Worm (Caenorhabditis elegans) whole organism, midembryonic: ENCODE results near the gene VM106R.1.

Experiments
- T22C8.4 ChIP-seq: fragments of 200-800 bp; sonication (Bioruptor generic); IDR thresholded peaks from 2 replicates; pipeline ENCODE4 v1.3.6; 2022; ENCODE audit warnings: missing genetic modification characterization, missing compliant biosample characterization
- cog-1 ChIP-seq: sonication (generic microtip); optimal IDR thresholded peaks from 2 replicates; lab custom pipeline; 2016; ENCODE audit warnings: missing genetic modification characterization, missing compliant biosample characterization
- flt-1 ChIP-seq: fragments of 200-800 bp; sonication (Bioruptor generic); IDR thresholded peaks from 2 replicates; pipeline ENCODE4 v1.3.6; 2022; ENCODE audit warnings: missing genetic modification characterization, missing compliant biosample characterization
- klf-2 ChIP-seq: fragments of 200-800 bp; sonication (Bioruptor generic); conservative IDR thresholded peaks from 2 replicates; pipeline ENCODE4 v1.3.6; 2022; ENCODE audit warnings: missing genetic modification reagents, missing genetic modification characterization, missing compliant biosample characterization
- med-1 ChIP-seq: sonication (generic microtip); optimal IDR thresholded peaks from 2 replicates; lab custom pipeline; 2017; ENCODE audit warnings: missing genetic modification characterization, mild to moderate bottlenecking, missing compliant biosample characterization, antibody characterized with exemption, missing genetic modification reagents; ENCODE audit not compliant: insufficient read depth
- ref-1 ChIP-seq: fragments of 200-800 bp; sonication (Bioruptor generic); conservative IDR thresholded peaks from 2 replicates; pipeline ENCODE4 v1.3.6; 2022; ENCODE audit warnings: missing genetic modification reagents, missing genetic modification characterization, missing compliant biosample characterization
- tab-1 ChIP-seq: fragments of 200-800 bp; sonication (Bioruptor generic); IDR thresholded peaks from 2 replicates; pipeline ENCODE4 v1.3.6; 2022; ENCODE audit warnings: missing genetic modification characterization, missing compliant biosample characterization
- ztf-23 ChIP-seq: fragments of 200-800 bp; sonication (Bioruptor generic); IDR thresholded peaks from 2 replicates; pipeline ENCODE4 v1.3.6; 2022; ENCODE audit warnings: missing genetic modification reagents, missing genetic modification characterization, missing compliant biosample characterization
- ztf-29 ChIP-seq: fragments of 200-800 bp; sonication (Bioruptor generic); IDR thresholded peaks from 2 replicates; pipeline ENCODE4 v1.3.6; 2022; ENCODE audit warnings: missing genetic modification reagents, missing genetic modification characterization, missing compliant biosample characterization

VM106R.1 gene

ce11 chrII:10784248-10784647 lies 44.7 kb downstream of the VM106R.1 start:
- no peak for TF ChIP-seq T22C8.4 (GFP tag; lab: Robert Waterston, UW)
- TF ChIP-seq flt-1 (GFP tag; lab: Robert Waterston, UW) = 0 out of 2 replicates have a peak, but pooled peaks have one; percentile 19

ce11 chrII:10783201-10783962 lies 45.6 kb downstream of the VM106R.1 start, which contains the start of gene ect-2:
TSS of gene ect-2 (minus strand) at chrII:10783962.
- TF ChIP-seq tab-1 = no peak
- no peak for TF ChIP-seq ref-1 (GFP tag; lab: Robert Waterston, UW)
- TF ChIP-seq ztf-23 (GFP tag; lab: Robert Waterston, UW) = no peak
- no peak for TF ChIP-seq cog-1 (tag; lab: Kevin White, UChicago)
- no peak for TF ChIP-seq med-1
- TF ChIP-seq T22C8.4 (GFP tag; lab: Robert Waterston, UW) = no peak
- TF ChIP-seq klf-2 (GFP tag; lab: Robert Waterston, UW) = no peak
- no peak for TF ChIP-seq flt-1 (GFP tag; lab: Robert Waterston, UW)
- no peak for TF ChIP-seq ztf-29 (GFP tag; lab: Robert Waterston, UW)

ce11 chrII:10778026-10778425 lies 51.0 kb downstream of the VM106R.1 start, which contains the start of gene mpz-1:
TSS of gene mpz-1 (minus strand) at chrII:10778126.
- no peak for TF ChIP-seq tab-1
- no peak for TF ChIP-seq ztf-23 (GFP tag; lab: Robert Waterston, UW)
- no peak for TF ChIP-seq med-1
- no peak for TF ChIP-seq ztf-29 (GFP tag; lab: Robert Waterston, UW)
- no peak for TF ChIP-seq flt-1 (GFP tag; lab: Robert Waterston, UW)
- TF ChIP-seq cog-1 (tag; lab: Kevin White, UChicago) = no peak
- no peak for TF ChIP-seq T22C8.4 (GFP tag; lab: Robert Waterston, UW)
- no peak for TF ChIP-seq klf-2 (GFP tag; lab: Robert Waterston, UW)
- TF ChIP-seq ref-1 (GFP tag; lab: Robert Waterston, UW) = no peak
